Worm (Caenorhabditis elegans): ENCODE results near the gene C50F4.10.

DNA sequence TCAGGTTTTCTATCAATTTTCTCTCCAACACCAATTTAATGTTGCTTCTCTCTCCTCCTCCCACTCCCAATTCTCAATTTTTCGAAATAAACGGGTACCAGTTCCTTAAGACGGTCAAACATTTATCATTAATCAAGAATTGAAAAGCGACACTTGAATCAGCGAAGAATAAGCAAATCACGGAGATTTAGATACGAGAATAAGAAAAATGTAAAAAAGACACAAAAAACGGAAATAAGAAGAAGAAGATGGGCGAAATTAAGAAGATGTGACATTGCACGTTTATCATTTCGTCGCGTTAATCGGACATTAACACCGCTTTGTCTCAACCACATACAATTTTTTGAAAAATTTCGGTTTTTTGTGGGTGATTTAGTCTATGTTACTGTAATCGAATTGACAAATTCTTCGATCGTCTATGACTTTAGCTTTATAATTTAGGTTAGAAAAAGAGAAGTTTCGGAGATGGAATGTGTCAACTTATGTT, 26.9 kb downstream of the C50F4.10 start, which contains the start of gene haao-1:
- TF ChIP-seq athp-1 (tag; optimal IDR thresholded peaks at IDR 0.05) (no peak), lin-26 (GFP tag; IDR thresholded peaks at IDR 0.05) (no peak), snpc-1.1 (tag; optimal IDR thresholded peaks at IDR 0.05; ENCODE audit: insufficient read depth) (no peak)

Data from whole organism, young adult.